Fruit fly (Drosophila melanogaster): ENCODE data around the gene CG43736.

Gene CG43736

dm6 chrX:6853384-6853783 is 10.3 kb upstream of the CG43736 start (continued):
- TF ChIP-seq stwl (tag; optimal IDR thresholded peaks at IDR 0.05) (no peak), chif (GFP tag; optimal IDR thresholded peaks at IDR 0.05) (no peak), CG34376 (GFP tag; optimal IDR thresholded peaks at IDR 0.05) (peak; percentile 77), hkb (optimal IDR thresholded peaks at IDR 0.05) (no peak), hkb (GFP tag; IDR thresholded peaks at IDR 0.05) (peak; percentile 39; the same call in 1 of the 2 replicates), Vsx1 (GFP tag; optimal IDR thresholded peaks at IDR 0.05) (no peak), sc (optimal IDR thresholded peaks at IDR 0.05) (no peak), sc (GFP tag; optimal IDR thresholded peaks at IDR 0.05) (no peak), zen (tag; optimal IDR thresholded peaks at IDR 0.05) (no peak), Myb (GFP tag; optimal IDR thresholded peaks at IDR 0.05) (no peak), gro (GFP tag; optimal IDR thresholded peaks at IDR 0.05) (peak; percentile 26), onecut (GFP tag; IDR thresholded peaks at IDR 0.05) (no peak; the same call in 1 of the 2 replicates), CG9215 (GFP tag; IDR thresholded peaks at IDR 0.05) (no peak), h (optimal IDR thresholded peaks at IDR 0.05) (no peak), Eip74EF (GFP tag; optimal IDR thresholded peaks at IDR 0.05) (no peak), Dbx (GFP tag; IDR thresholded peaks at IDR 0.05) (no peak), sqz (GFP tag; optimal IDR thresholded peaks at IDR 0.05) (peak; percentile 52), CG8924 (tag; optimal IDR thresholded peaks at IDR 0.05) (peak; percentile 45), CG4360 (GFP tag; IDR thresholded peaks at IDR 0.05) (peak; percentile 75), crol (GFP tag; IDR thresholded peaks at IDR 0.05) (peak; percentile 85), chinmo (GFP tag; IDR thresholded peaks at IDR 0.05; ENCODE audit: partially characterized antibody) (peak; percentile 88; the same call in 3 of the 4 replicates), CG3847 (GFP tag; IDR thresholded peaks at IDR 0.05) (no peak), ranshi (GFP tag; IDR thresholded peaks at IDR 0.05) (no peak), YL-1 (GFP tag; optimal IDR thresholded peaks at IDR 0.05) (no peak), fd96Cb (tag; optimal IDR thresholded peaks at IDR 0.05) (no peak), CoRest (tag; optimal IDR thresholded peaks at IDR 0.05) (peak; percentile 26), HmgZ (tag; optimal IDR thresholded peaks at IDR 0.05) (peak; percentile 46)

dm6 chrX:6854563-6854962 is 9.1 kb upstream of the CG43736 start:
- no peak for TF ChIP-seq CG3726 (GFP tag; IDR thresholded peaks at IDR 0.05)
- TF ChIP-seq Awh (GFP tag; IDR thresholded peaks at IDR 0.05) = peak; percentile 54; the same call in 1 of the 2 replicates
- peak; percentile 48; the same call in 1 of the 3 replicates for TF ChIP-seq jigr1 (GFP tag; IDR thresholded peaks at IDR 0.05)
- peak; percentile 29 for TF ChIP-seq Usf (GFP tag; optimal IDR thresholded peaks at IDR 0.05)
- no peak for TF ChIP-seq CG8478 (optimal IDR thresholded peaks at IDR 0.05)
- TF ChIP-seq CG17328 (GFP tag; IDR thresholded peaks at IDR 0.05) = peak; percentile 77
- peak; percentile 56 for TF ChIP-seq pho (GFP tag; optimal IDR thresholded peaks at IDR 0.05)
- peak; percentile 28 for TF ChIP-seq CG10565 (GFP tag; optimal IDR thresholded peaks at IDR 0.05)
- peak; percentile 51 for TF ChIP-seq CG12942 (GFP tag; optimal IDR thresholded peaks at IDR 0.05)
- TF ChIP-seq ab (GFP tag; optimal IDR thresholded peaks at IDR 0.05) = peak; percentile 32
- TF ChIP-seq sqz (GFP tag; optimal IDR thresholded peaks at IDR 0.05) = peak; percentile 69
- peak; percentile 69 for TF ChIP-seq Dbx (GFP tag; IDR thresholded peaks at IDR 0.05)
- TF ChIP-seq gsb-n (tag; optimal IDR thresholded peaks at IDR 0.05) = peak; percentile 85
- 0 out of 3 replicates have a peak, but pooled peaks have one; percentile 28 for TF ChIP-seq CG6175 (GFP tag; IDR thresholded peaks at IDR 0.05)
- TF ChIP-seq slou (GFP tag; optimal IDR thresholded peaks at IDR 0.05) = peak; percentile 44
- TF ChIP-seq CG32767 (GFP tag; IDR thresholded peaks at IDR 0.05) = peak; percentile 48; the same call in 1 of the 2 replicates
- TF ChIP-seq esg (GFP tag; conservative IDR thresholded peaks at IDR 0.05) = peak; percentile 71
- no peak for TF ChIP-seq abd-A (tag; optimal IDR thresholded peaks at IDR 0.05)
- peak; percentile 70 for TF ChIP-seq ranshi (GFP tag; IDR thresholded peaks at IDR 0.05)
- TF ChIP-seq CG10321 (GFP tag; IDR thresholded peaks at IDR 0.05) = 0 out of 2 replicates have a peak, but pooled peaks have one; percentile 32
- TF ChIP-seq CG3838 (GFP tag; optimal IDR thresholded peaks at IDR 0.05) = no peak
- peak; percentile 48 for TF ChIP-seq HmgZ (tag; optimal IDR thresholded peaks at IDR 0.05)
- TF ChIP-seq ham (GFP tag; IDR thresholded peaks at IDR 0.05) = no peak
- TF ChIP-seq H15 (GFP tag; IDR thresholded peaks at IDR 0.05) = peak; percentile 81
- peak; percentile 66 for TF ChIP-seq nerfin-1 (tag; optimal IDR thresholded peaks at IDR 0.05)
- TF ChIP-seq pfk (GFP tag; optimal IDR thresholded peaks at IDR 0.05) = no peak
- TF ChIP-seq CG13894 (tag; optimal IDR thresholded peaks at IDR 0.05) = peak; percentile 41
- TF ChIP-seq zen2 (GFP tag; IDR thresholded peaks at IDR 0.05; ENCODE audit: partially characterized antibody) = no peak
- TF ChIP-seq phol (tag; optimal IDR thresholded peaks at IDR 0.05) = peak; percentile 83

Measured in whole organism, embryonic.